Worm (Caenorhabditis elegans): ENCODE data around the gene C38C6.3.

C38C6.3 gene

ce11 chrII:14635179-14635578 lies 2.3 kb downstream of the C38C6.3 start:
- peak; percentile 87 for TF ChIP-seq nhr-77 (tag; optimal IDR thresholded peaks at IDR 0.05)
- no peak for TF ChIP-seq ceh-88 (GFP tag; IDR thresholded peaks at IDR 0.05)
- TF ChIP-seq vab-15 (tag; optimal IDR thresholded peaks at IDR 0.05), result no peak
- TF ChIP-seq nhr-84 (tag; optimal IDR thresholded peaks at IDR 0.05), result no peak
- TF ChIP-seq nhr-237 (tag; optimal IDR thresholded peaks at IDR 0.05), result no peak
- no peak for TF ChIP-seq zip-4 (GFP tag; optimal IDR thresholded peaks at IDR 0.05)
- no peak for TF ChIP-seq unc-30 (tag; optimal IDR thresholded peaks at IDR 0.05)
- peak; percentile 41 for TF ChIP-seq mep-1 (tag; optimal IDR thresholded peaks at IDR 0.05)
- no peak for TF ChIP-seq mef-2 (tag; optimal IDR thresholded peaks at IDR 0.05)
- TF ChIP-seq unc-130 (tag; optimal IDR thresholded peaks at IDR 0.05), result peak; percentile 71
- TF ChIP-seq swsn-7 (tag; optimal IDR thresholded peaks at IDR 0.05), result peak; percentile 46
- TF ChIP-seq ceh-63 (GFP tag; optimal IDR thresholded peaks at IDR 0.05), result no peak
- TF ChIP-seq efl-3 (GFP tag; optimal IDR thresholded peaks at IDR 0.05), result no peak
- TF ChIP-seq nhr-11 (tag; optimal IDR thresholded peaks at IDR 0.05), result no peak
- no peak for TF ChIP-seq fkh-10 (GFP tag; optimal IDR thresholded peaks at IDR 0.05)
- TF ChIP-seq nhr-85 (tag), result no peak
- no peak for TF ChIP-seq aha-1 (tag; optimal IDR thresholded peaks at IDR 0.05)
- TF ChIP-seq zag-1 (tag; optimal IDR thresholded peaks at IDR 0.05), result no peak
- TF ChIP-seq ztf-11 (tag; optimal IDR thresholded peaks at IDR 0.05), result peak in 1 of 2 experiments; percentile 37
- peak; percentile 11 for TF ChIP-seq F16B12.6 (tag; optimal IDR thresholded peaks at IDR 0.05)
- peak; percentile 47 for TF ChIP-seq nhr-20 (tag; optimal IDR thresholded peaks at IDR 0.05)
- TF ChIP-seq lin-15B (tag; optimal IDR thresholded peaks at IDR 0.05), result no peak
- peak; percentile 74 for TF ChIP-seq rnt-1 (tag; optimal IDR thresholded peaks at IDR 0.05)
- no peak for TF ChIP-seq nhr-12 (tag; optimal IDR thresholded peaks at IDR 0.05)
- no peak for TF ChIP-seq lin-13 (GFP tag; optimal IDR thresholded peaks at IDR 0.05)
- no peak for TF ChIP-seq ceh-90 (tag; optimal IDR thresholded peaks at IDR 0.05)
- no peak for TF ChIP-seq tlp-1 (tag; optimal IDR thresholded peaks at IDR 0.05)
- no peak for TF ChIP-seq nhr-76 (tag; optimal IDR thresholded peaks at IDR 0.05)
- TF ChIP-seq unc-86 (tag; optimal IDR thresholded peaks at IDR 0.05), result no peak
- TF ChIP-seq jun-1 (tag; optimal IDR thresholded peaks at IDR 0.05), result no peak
- no peak for TF ChIP-seq C04F5.9 (tag; optimal IDR thresholded peaks at IDR 0.05)
- peak in 1 of 6 experiments; percentile 22 for TF ChIP-seq elt-3 (tag; optimal IDR thresholded peaks at IDR 0.05)
- TF ChIP-seq C16A3.4 (tag; optimal IDR thresholded peaks at IDR 0.05), result peak; percentile 38
- no peak for TF ChIP-seq unc-62 (GFP tag; optimal IDR thresholded peaks at IDR 0.05)
- no peak for TF ChIP-seq tbx-2 (tag; optimal IDR thresholded peaks at IDR 0.05)
- peak; percentile 32 for TF ChIP-seq irx-1 (tag; optimal IDR thresholded peaks at IDR 0.05)
- TF ChIP-seq ceh-82 (tag; optimal IDR thresholded peaks at IDR 0.05), result peak; percentile 12 to 60 (median 52)
- peak; percentile 24 for TF ChIP-seq xbp-1 (tag; optimal IDR thresholded peaks at IDR 0.05)
- TF ChIP-seq sox-4 (tag; optimal IDR thresholded peaks at IDR 0.05), result no peak
- TF ChIP-seq pax-3 (tag; optimal IDR thresholded peaks at IDR 0.05), result peak; percentile 22
- TF ChIP-seq Y116A8C.19 (tag; optimal IDR thresholded peaks at IDR 0.05; ENCODE audit: borderline replicate concordance), result no peak
- TF ChIP-seq dpl-1 (GFP tag; optimal IDR thresholded peaks at IDR 0.05), result peak; percentile 12 to 41 (median 28)
- TF ChIP-seq isw-1 (GFP tag; IDR thresholded peaks at IDR 0.05), result peak; percentile 59
- no peak for TF ChIP-seq nhr-28 (tag; optimal IDR thresholded peaks at IDR 0.05)
- TF ChIP-seq pqm-1 (tag; optimal IDR thresholded peaks at IDR 0.05), result no peak
- no peak for TF ChIP-seq ces-1 (GFP tag; optimal IDR thresholded peaks at IDR 0.05)
- TF ChIP-seq pag-3 (tag; optimal IDR thresholded peaks at IDR 0.05; ENCODE audit: borderline replicate concordance, insufficient read depth), result no peak
- TF ChIP-seq snu-23 (GFP tag; optimal IDR thresholded peaks at IDR 0.05), result peak; percentile 71
- no peak for TF ChIP-seq sup-37 (GFP tag; optimal IDR thresholded peaks at IDR 0.05)
- TF ChIP-seq egl-27 (tag; optimal IDR thresholded peaks at IDR 0.05), result no peak
- TF ChIP-seq C34B4.2 (tag; optimal IDR thresholded peaks at IDR 0.05), result no peak
- TF ChIP-seq skn-1 (tag; optimal IDR thresholded peaks at IDR 0.05), result peak; percentile 31
- no peak for TF ChIP-seq fos-1 (tag; optimal IDR thresholded peaks at IDR 0.05)
- TF ChIP-seq egl-13 (tag; optimal IDR thresholded peaks at IDR 0.05), result no peak
- TF ChIP-seq unc-98 (GFP tag; IDR thresholded peaks at IDR 0.05), result no peak
